Worm (Caenorhabditis elegans) whole organism, L1 larva: ENCODE results near the gene npr-11.
A peak's percentile ranks its signal among the peaks of the same experiment; 100 is the strongest.

Source experiments
- C04F5.9 ChIP-seq: sonication (generic microtip); optimal IDR thresholded peaks from 2 replicates; lab custom pipeline; 2016; ENCODE audit warnings: missing genetic modification characterization, missing compliant biosample characterization
- C16A3.4 ChIP-seq: fragments of 150-350 bp; optimal IDR thresholded peaks from 2 replicates; lab custom pipeline; 2014; ENCODE audit warnings: missing biosample characterization, missing genetic modification characterization
- Y116A8C.19 ChIP-seq: sonication (generic microtip); optimal IDR thresholded peaks from 2 replicates; lab custom pipeline; 2016; ENCODE audit warnings: missing compliant biosample characterization, missing genetic modification characterization, borderline replicate concordance
- aha-1 ChIP-seq: fragments of 150-350 bp; optimal IDR thresholded peaks from 2 replicates; lab custom pipeline; 2014; ENCODE audit warnings: missing biosample characterization, missing genetic modification characterization
- aly-2 ChIP-seq: fragments of 150-350 bp; optimal IDR thresholded peaks from 2 replicates; lab custom pipeline; 2014; ENCODE audit warnings: missing biosample characterization, missing genetic modification characterization
- ceh-63 ChIP-seq: fragments of 200-800 bp; sonication (Bioruptor generic); optimal IDR thresholded peaks from 2 replicates; lab custom pipeline; 2018; ENCODE audit warnings: mild to moderate bottlenecking, missing genetic modification characterization, missing compliant biosample characterization
- ceh-8 ChIP-seq: fragments of 200-800 bp; sonication (Bioruptor generic); optimal IDR thresholded peaks from 2 replicates; lab custom pipeline; 2018; ENCODE audit warnings: mild to moderate bottlenecking, missing genetic modification characterization, moderate library complexity, missing compliant biosample characterization
- ceh-82 ChIP-seq, 3 experiments: fragments of 150-350 bp in 1 of 3; sonication (generic microtip) in 2 of 3; optimal IDR thresholded peaks; 2 replicates each; lab custom pipeline; 2014 to 2017; ENCODE audit warnings: missing biosample characterization in 3 of 3, missing genetic modification characterization in 3 of 3
- ceh-90 ChIP-seq: sonication (generic microtip); optimal IDR thresholded peaks from 2 replicates; lab custom pipeline; 2016; ENCODE audit warnings: missing genetic modification characterization, missing compliant biosample characterization
- dpl-1 ChIP-seq, 3 experiments: fragments of 150-350 bp in 2 of 3; sonication (generic microtip) in 1 of 3; optimal IDR thresholded peaks; 2 replicates each; lab custom pipeline; 2014 to 2017; ENCODE audit warnings: missing biosample characterization in 3 of 3, missing genetic modification characterization in 3 of 3, missing genetic modification reagents in 3 of 3
- dsc-1 ChIP-seq: sonication (generic microtip); optimal IDR thresholded peaks from 2 replicates; lab custom pipeline; 2016; ENCODE audit warnings: mild to moderate bottlenecking, missing genetic modification characterization, missing compliant biosample characterization
- efl-1 ChIP-seq, 4 experiments: fragments of 150-350 bp; optimal IDR thresholded peaks in 3 of 4; peaks in 1 of 4; 1 replicate in 1 of 4; 2 replicates in 3 of 4; lab custom pipeline; 2014; ENCODE audit warnings: missing biosample characterization in 2 of 4, missing genetic modification characterization in 2 of 4, missing genetic modification reagents in 2 of 4
- efl-3 ChIP-seq: fragments of 200-800 bp; sonication (Bioruptor generic); optimal IDR thresholded peaks from 2 replicates; lab custom pipeline; 2018; ENCODE audit warnings: mild to moderate bottlenecking, missing genetic modification characterization, missing compliant biosample characterization
- egl-27 ChIP-seq, 2 experiments: fragments of 150-350 bp in 1 of 2; sonication (generic microtip); optimal IDR thresholded peaks; 3 replicates each; lab custom pipeline; 2017 to 2018; ENCODE audit warnings: missing biosample characterization in 2 of 2, missing genetic modification characterization in 2 of 2, missing genetic modification reagents in 2 of 2
- elt-2 ChIP-seq: sonication (generic microtip); optimal IDR thresholded peaks from 2 replicates; lab custom pipeline; 2016; ENCODE audit warnings: missing genetic modification characterization, mild to moderate bottlenecking, inconsistent platforms, missing compliant biosample characterization, missing genetic modification reagents
- ets-5 ChIP-seq: fragments of 200-800 bp; sonication (Bioruptor generic); IDR thresholded peaks from 2 replicates; pipeline ENCODE4 v1.3.6; 2022; ENCODE audit warnings: missing genetic modification characterization, missing compliant biosample characterization
- fkh-4 ChIP-seq: sonication (generic microtip); optimal IDR thresholded peaks from 2 replicates; lab custom pipeline; 2016; ENCODE audit warnings: missing compliant biosample characterization, missing genetic modification characterization, borderline replicate concordance
- fkh-8 ChIP-seq: sonication (generic microtip); optimal IDR thresholded peaks from 2 replicates; lab custom pipeline; 2016; ENCODE audit warnings: mild to moderate bottlenecking, missing genetic modification characterization, missing compliant biosample characterization
- fos-1 ChIP-seq: fragments of 150-350 bp; optimal IDR thresholded peaks from 2 replicates; lab custom pipeline; 2014; ENCODE audit warnings: missing biosample characterization, missing genetic modification characterization
- hpl-2 ChIP-seq: fragments of 150-350 bp; optimal IDR thresholded peaks from 2 replicates; lab custom pipeline; 2014; ENCODE audit warnings: missing biosample characterization, missing genetic modification reagents, missing genetic modification characterization
- irx-1 ChIP-seq: sonication (generic microtip); optimal IDR thresholded peaks from 2 replicates; lab custom pipeline; 2016; ENCODE audit warnings: missing genetic modification characterization, missing compliant biosample characterization
- isw-1 ChIP-seq: fragments of 200-800 bp; sonication (Bioruptor generic); IDR thresholded peaks from 2 replicates; pipeline ENCODE4 v1.3.6; 2022; ENCODE audit warnings: missing genetic modification characterization, missing compliant biosample characterization
- jun-1 ChIP-seq: fragments of 150-350 bp; optimal IDR thresholded peaks from 2 replicates; lab custom pipeline; 2014; ENCODE audit warnings: missing biosample characterization, missing genetic modification reagents, missing genetic modification characterization
- lin-13 ChIP-seq: fragments of 150-350 bp; optimal IDR thresholded peaks from 2 replicates; lab custom pipeline; 2014; ENCODE audit warnings: missing biosample characterization, missing genetic modification reagents, missing genetic modification characterization
- lin-14 ChIP-seq: fragments of 200-800 bp; sonication (Bioruptor generic); optimal IDR thresholded peaks from 2 replicates; lab custom pipeline; 2018; ENCODE audit warnings: mild to moderate bottlenecking, missing genetic modification characterization, moderate library complexity, missing compliant biosample characterization
- lin-15B ChIP-seq: fragments of 150-350 bp; sonication (generic microtip); optimal IDR thresholded peaks from 3 replicates; lab custom pipeline; 2014; ENCODE audit warnings: missing biosample characterization, missing genetic modification characterization
- lin-35 ChIP-seq, 2 experiments: fragments of 150-350 bp; optimal IDR thresholded peaks; 2 replicates each; lab custom pipeline; 2014; ENCODE audit warnings: missing biosample characterization in 2 of 2, missing genetic modification characterization in 2 of 2, missing genetic modification reagents in 2 of 2
- lir-3 ChIP-seq: sonication (generic microtip); optimal IDR thresholded peaks from 2 replicates; lab custom pipeline; 2016; ENCODE audit warnings: mild to moderate bottlenecking, missing genetic modification characterization, moderate library complexity, missing compliant biosample characterization; ENCODE audit not compliant: poor library complexity
- mab-9 ChIP-seq: fragments of 200-800 bp; sonication (Bioruptor generic); IDR thresholded peaks from 2 replicates; pipeline ENCODE4 v1.3.6; 2022; ENCODE audit warnings: missing genetic modification reagents, missing genetic modification characterization, missing compliant biosample characterization
- mdl-1 ChIP-seq, 2 experiments: fragments of 150-350 bp; optimal IDR thresholded peaks; 2 replicates each; lab custom pipeline; 2014 to 2017; ENCODE audit warnings: missing biosample characterization in 2 of 2, missing genetic modification characterization in 2 of 2, inconsistent platforms in 1 of 2
- mef-2 ChIP-seq: fragments of 150-350 bp; optimal IDR thresholded peaks from 2 replicates; lab custom pipeline; 2014; ENCODE audit warnings: missing biosample characterization, missing genetic modification characterization
- nhr-11 ChIP-seq: fragments of 150-350 bp; optimal IDR thresholded peaks from 2 replicates; lab custom pipeline; 2014; ENCODE audit warnings: missing biosample characterization, missing genetic modification characterization
- nhr-19 ChIP-seq: fragments of 200-800 bp; sonication (Bioruptor generic); conservative IDR thresholded peaks from 2 replicates; pipeline ENCODE4 v1.3.6; 2022; ENCODE audit warnings: missing genetic modification characterization, missing compliant biosample characterization
- nhr-71 ChIP-seq: sonication (generic microtip); optimal IDR thresholded peaks from 2 replicates; lab custom pipeline; 2016; ENCODE audit warnings: mild to moderate bottlenecking, missing genetic modification characterization, moderate library complexity, missing compliant biosample characterization
- nhr-77 ChIP-seq: fragments of 150-350 bp; optimal IDR thresholded peaks from 2 replicates; lab custom pipeline; 2014; ENCODE audit warnings: missing biosample characterization, missing genetic modification characterization
- nhr-85 ChIP-seq: sonication (generic microtip); peaks from one replicate; lab custom pipeline; 2016; ENCODE audit warnings: missing genetic modification characterization, inconsistent platforms, missing compliant biosample characterization
- pag-3 ChIP-seq: sonication (generic microtip); optimal IDR thresholded peaks from 2 replicates; lab custom pipeline; 2017; ENCODE audit warnings: missing genetic modification characterization, mild to moderate bottlenecking, missing compliant biosample characterization, antibody characterized with exemption, borderline replicate concordance; ENCODE audit not compliant: insufficient read depth
- pqm-1 ChIP-seq: sonication (generic microtip); optimal IDR thresholded peaks from 3 replicates; lab custom pipeline; 2017; ENCODE audit warnings: missing biosample characterization, missing genetic modification characterization
- rnt-1 ChIP-seq: sonication (generic microtip); optimal IDR thresholded peaks from 2 replicates; lab custom pipeline; 2016; ENCODE audit warnings: mild to moderate bottlenecking, missing genetic modification characterization, moderate library complexity, missing compliant biosample characterization
- skn-1 ChIP-seq: fragments of 150-350 bp; optimal IDR thresholded peaks from 2 replicates; lab custom pipeline; 2014; ENCODE audit warnings: missing biosample characterization, missing genetic modification characterization
- snu-23 ChIP-seq: sonication (generic microtip); optimal IDR thresholded peaks from 2 replicates; lab custom pipeline; 2016; ENCODE audit warnings: missing genetic modification characterization, missing compliant biosample characterization
- sox-4 ChIP-seq: sonication (generic microtip); optimal IDR thresholded peaks from 2 replicates; lab custom pipeline; 2016; ENCODE audit warnings: missing genetic modification characterization, missing compliant biosample characterization
- sptf-1 ChIP-seq: fragments of 150-350 bp; optimal IDR thresholded peaks from 2 replicates; lab custom pipeline; 2014; ENCODE audit warnings: missing biosample characterization, missing genetic modification characterization
- unc-130 ChIP-seq: fragments of 150-350 bp; optimal IDR thresholded peaks from 2 replicates; lab custom pipeline; 2017; ENCODE audit warnings: missing biosample characterization, missing genetic modification characterization, inconsistent platforms
- unc-62 ChIP-seq: fragments of 150-350 bp; optimal IDR thresholded peaks from 2 replicates; lab custom pipeline; 2014; ENCODE audit warnings: missing biosample characterization, missing genetic modification reagents, missing genetic modification characterization
- unc-86 ChIP-seq: sonication (generic microtip); optimal IDR thresholded peaks from 2 replicates; lab custom pipeline; 2016; ENCODE audit warnings: missing genetic modification characterization, missing compliant biosample characterization
- unc-98 ChIP-seq: fragments of 200-800 bp; sonication (Bioruptor generic); IDR thresholded peaks from 2 replicates; pipeline ENCODE4 v1.3.6; 2022; ENCODE audit warnings: missing genetic modification characterization, missing compliant biosample characterization
- vab-15 ChIP-seq: sonication (generic microtip); optimal IDR thresholded peaks from 2 replicates; lab custom pipeline; 2017; ENCODE audit warnings: missing genotype, mild to moderate bottlenecking, missing genetic modification characterization, missing compliant biosample characterization
- xbp-1 ChIP-seq: sonication (generic microtip); optimal IDR thresholded peaks from 2 replicates; lab custom pipeline; 2016; ENCODE audit warnings: missing genetic modification characterization, missing compliant biosample characterization
- zip-4 ChIP-seq: fragments of 200-800 bp; sonication (Bioruptor generic); optimal IDR thresholded peaks from 2 replicates; lab custom pipeline; 2018; ENCODE audit warnings: mild to moderate bottlenecking, missing genetic modification characterization, moderate library complexity, missing compliant biosample characterization
- ztf-4 ChIP-seq: fragments of 150-350 bp; optimal IDR thresholded peaks from 2 replicates; lab custom pipeline; 2014; ENCODE audit warnings: missing biosample characterization, missing genetic modification characterization

The npr-11 gene

ce11 chrX:1245717-1246116 is 9.7 kb downstream of the npr-11 start, which contains the start of gene tsp-9:
Gene tsp-9 (plus strand): TSS chrX:1246017.
- TF ChIP-seq mef-2: no peak
- no peak for TF ChIP-seq lin-15B (tag; lab: Kevin White, UChicago)
- peak in 1 of 2 experiments; percentile 25 for TF ChIP-seq lin-35 (GFP tag; optimal IDR thresholded peaks at IDR 0.05; lab: Kevin White, UChicago)
- no peak for TF ChIP-seq mab-9 (GFP tag; lab: Robert Waterston, UW)
- no peak for TF ChIP-seq nhr-11
- no peak for TF ChIP-seq unc-86 (tag; lab: Kevin White, UChicago)
- peak; percentile 47 for TF ChIP-seq elt-2 (tag; lab: Kevin White, UChicago)

ce11 chrX:1244235-1244634 is 11.2 kb downstream of the npr-11 start:
- TF ChIP-seq dpl-1 (GFP tag; optimal IDR thresholded peaks at IDR 0.05; lab: Kevin White, UChicago) (no peak), Y116A8C.19 (no peak), nhr-77 (no peak), unc-62 (GFP tag; lab: Kevin White, UChicago) (no peak), fos-1 (tag; lab: Kevin White, UChicago) (no peak), lin-14 (GFP tag; lab: Kevin White, UChicago) (peak; percentile 38), pag-3 (no peak), aly-2 (no peak), sox-4 (tag; lab: Kevin White, UChicago) (no peak), sptf-1 (tag; lab: Kevin White, UChicago) (no peak), skn-1 (tag; lab: Kevin White, UChicago) (peak; percentile 52), lin-13 (GFP tag; lab: Kevin White, UChicago) (no peak), rnt-1 (tag; lab: Kevin White, UChicago) (no peak), xbp-1 (tag; lab: Kevin White, UChicago) (no peak), efl-3 (GFP tag; lab: Kevin White, UChicago) (no peak), nhr-85 (tag; lab: Kevin White, UChicago) (no peak), jun-1 (no peak), ztf-4 (tag; lab: Kevin White, UChicago) (no peak), C16A3.4 (tag; lab: Kevin White, UChicago) (no peak), pqm-1 (no peak), nhr-71 (tag; lab: Kevin White, UChicago) (no peak), aha-1 (no peak), mab-9 (GFP tag; lab: Robert Waterston, UW) (no peak), ceh-82 (tag; optimal IDR thresholded peaks at IDR 0.05; lab: Kevin White, UChicago) (peak in 1 of 3 experiments; percentile 12), vab-15 (no peak), ceh-8 (GFP tag; lab: Kevin White, UChicago) (no peak), mdl-1 (tag; optimal IDR thresholded peaks at IDR 0.05; lab: Kevin White, UChicago) (peak in 1 of 2 experiments; percentile 21), ets-5 (GFP tag; lab: Robert Waterston, UW) (no peak), ceh-63 (GFP tag; lab: Kevin White, UChicago) (no peak), isw-1 (GFP tag; lab: Robert Waterston, UW) (no peak), unc-98 (GFP tag; lab: Robert Waterston, UW) (no peak), C04F5.9 (no peak), snu-23 (GFP tag; lab: Kevin White, UChicago) (peak; percentile 3), dsc-1 (no peak), zip-4 (no peak), fkh-4 (tag; lab: Kevin White, UChicago) (no peak), egl-27 (tag; optimal IDR thresholded peaks at IDR 0.05; lab: Kevin White, UChicago) (no peak), nhr-19 (GFP tag; lab: Robert Waterston, UW) (no peak), ceh-90 (tag; lab: Kevin White, UChicago) (no peak), unc-130 (tag; lab: Kevin White, UChicago) (no peak), efl-1 (optimal IDR thresholded peaks at IDR 0.05; lab: Kevin White, UChicago) (no peak), efl-1 (GFP tag; optimal IDR thresholded peaks at IDR 0.05 in 1 of 2; lab: Kevin White, UChicago) (no peak), fkh-8 (no peak), irx-1 (tag; lab: Kevin White, UChicago) (no peak), hpl-2 (GFP tag; lab: Kevin White, UChicago) (no peak), lir-3 (tag; lab: Kevin White, UChicago) (no peak)
